Worm (Caenorhabditis elegans) whole organism, L4 larva: ENCODE results near the gene C17H12.12.

ENCODE experiments used
- F37D6.2 ChIP-seq: sonication (generic microtip); optimal IDR thresholded peaks from 2 replicates; lab custom pipeline; 2016; ENCODE audit warnings: mild to moderate bottlenecking, missing genetic modification characterization, missing compliant biosample characterization
- T20F7.1 ChIP-seq: fragments of 200-800 bp; sonication (Bioruptor generic); optimal IDR thresholded peaks from 2 replicates; lab custom pipeline; 2018; ENCODE audit warnings: mild to moderate bottlenecking, missing genetic modification characterization, missing compliant biosample characterization
- Y5F2A.4 ChIP-seq: fragments of 200-800 bp; sonication (Bioruptor generic); optimal IDR thresholded peaks from 2 replicates; lab custom pipeline; 2018; ENCODE audit warnings: mild to moderate bottlenecking, missing genetic modification characterization, missing compliant biosample characterization
- arid-1 ChIP-seq: fragments of 200-800 bp; sonication (Bioruptor generic); conservative IDR thresholded peaks from 2 replicates; pipeline ENCODE4 v1.3.6; 2022; ENCODE audit warnings: missing genetic modification reagents, missing genetic modification characterization, missing compliant biosample characterization
- ceh-20 ChIP-seq: fragments of 200-800 bp; sonication (Bioruptor generic); IDR thresholded peaks from 2 replicates; pipeline ENCODE4 v1.3.6; 2022; ENCODE audit warnings: missing genetic modification reagents, missing genetic modification characterization, missing compliant biosample characterization
- ceh-28 ChIP-seq: fragments of 150-350 bp; optimal IDR thresholded peaks from 2 replicates; lab custom pipeline; 2014; ENCODE audit warnings: missing biosample characterization, missing genetic modification reagents, missing genetic modification characterization
- ceh-44 ChIP-seq: fragments of 200-800 bp; sonication (Bioruptor generic); IDR thresholded peaks from 2 replicates; pipeline ENCODE4 v1.3.6; 2022; ENCODE audit warnings: missing genetic modification reagents, missing genetic modification characterization, missing compliant biosample characterization
- ceh-82 ChIP-seq: sonication (generic microtip); optimal IDR thresholded peaks from 2 replicates; lab custom pipeline; 2017; ENCODE audit warnings: missing biosample characterization, missing genetic modification characterization
- ces-1 ChIP-seq: fragments of 150-350 bp; sonication (generic microtip); optimal IDR thresholded peaks from 4 replicates; lab custom pipeline; 2014; ENCODE audit warnings: missing biosample characterization, missing genetic modification reagents, missing genetic modification characterization
- daf-12 ChIP-seq: fragments of 150-350 bp; optimal IDR thresholded peaks from 2 replicates; lab custom pipeline; 2014; ENCODE audit warnings: missing biosample characterization, missing genetic modification reagents, missing genetic modification characterization
- daf-16 ChIP-seq, 3 experiments: sonication (generic microtip); optimal IDR thresholded peaks; 2 replicates each; lab custom pipeline; 2016 to 2017; ENCODE audit warnings: missing genetic modification characterization in 3 of 3, missing genetic modification reagents in 3 of 3, mild to moderate bottlenecking in 2 of 3, missing compliant biosample characterization in 2 of 3, missing biosample characterization in 1 of 3, moderate library complexity in 1 of 3
- daf-19 ChIP-seq: fragments of 200-800 bp; sonication (Bioruptor generic); conservative IDR thresholded peaks from 2 replicates; pipeline ENCODE4 v1.3.6; 2022; ENCODE audit warnings: missing genetic modification characterization, missing compliant biosample characterization
- daf-8 ChIP-seq: fragments of 200-800 bp; sonication (Bioruptor generic); IDR thresholded peaks from 2 replicates; pipeline ENCODE4 v1.3.6; 2022; ENCODE audit warnings: missing genetic modification characterization, missing compliant biosample characterization
- dmd-6 ChIP-seq: fragments of 200-800 bp; sonication (Bioruptor generic); IDR thresholded peaks from 2 replicates; pipeline ENCODE4 v1.3.6; 2022; ENCODE audit warnings: missing genetic modification reagents, missing genetic modification characterization, missing compliant biosample characterization
- dpl-1 ChIP-seq: fragments of 150-350 bp; optimal IDR thresholded peaks from 2 replicates; lab custom pipeline; 2014; ENCODE audit warnings: missing biosample characterization, missing genetic modification reagents, missing genetic modification characterization
- dve-1 ChIP-seq: sonication (generic microtip); optimal IDR thresholded peaks from 2 replicates; lab custom pipeline; 2017; ENCODE audit warnings: antibody characterized with exemption, mild to moderate bottlenecking, missing genetic modification characterization, missing compliant biosample characterization; ENCODE audit not compliant: insufficient read depth
- egl-27 ChIP-seq: sonication (generic microtip); optimal IDR thresholded peaks from 3 replicates; lab custom pipeline; 2017; ENCODE audit warnings: missing biosample characterization, missing genetic modification reagents, missing genetic modification characterization
- egl-43 ChIP-seq: fragments of 200-800 bp; sonication (Bioruptor generic); IDR thresholded peaks from 2 replicates; pipeline ENCODE4 v1.3.6; 2022; ENCODE audit warnings: missing genetic modification reagents, missing genetic modification characterization, missing compliant biosample characterization
- fos-1 ChIP-seq: fragments of 150-350 bp; optimal IDR thresholded peaks from 2 replicates; lab custom pipeline; 2014; ENCODE audit warnings: missing biosample characterization, missing genetic modification characterization
- hlh-11 ChIP-seq: fragments of 200-800 bp; sonication (Bioruptor generic); optimal IDR thresholded peaks from 2 replicates; lab custom pipeline; 2018; ENCODE audit warnings: mild to moderate bottlenecking, missing genetic modification characterization, missing compliant biosample characterization
- hmg-1.1 ChIP-seq: fragments of 200-800 bp; sonication (Bioruptor generic); IDR thresholded peaks from 2 replicates; pipeline ENCODE4 v1.3.6; 2022; ENCODE audit warnings: missing genetic modification reagents, missing genetic modification characterization, missing compliant biosample characterization
- jun-1 ChIP-seq: fragments of 150-350 bp; optimal IDR thresholded peaks from 2 replicates; lab custom pipeline; 2014; ENCODE audit warnings: missing biosample characterization, missing genetic modification reagents, missing genetic modification characterization
- lin-1 ChIP-seq: fragments of 200-800 bp; sonication (Bioruptor generic); IDR thresholded peaks from 2 replicates; pipeline ENCODE4 v1.3.6; 2022; ENCODE audit warnings: missing genetic modification reagents, missing genetic modification characterization, missing compliant biosample characterization
- lin-13 ChIP-seq: fragments of 150-350 bp; optimal IDR thresholded peaks from 2 replicates; lab custom pipeline; 2014; ENCODE audit warnings: missing biosample characterization, missing genetic modification reagents, missing genetic modification characterization
- lin-38 ChIP-seq: fragments of 200-800 bp; sonication (Bioruptor generic); IDR thresholded peaks from 2 replicates; pipeline ENCODE4 v1.3.6; 2022; ENCODE audit warnings: missing genetic modification reagents, missing genetic modification characterization, missing compliant biosample characterization
- lsy-2 ChIP-seq, 2 experiments: fragments of 150-350 bp in 1 of 2; sonication (generic microtip) in 1 of 2; optimal IDR thresholded peaks; 2 replicates each; lab custom pipeline; 2014 to 2017; ENCODE audit warnings: missing biosample characterization in 2 of 2, missing genetic modification characterization in 2 of 2
- madf-9 ChIP-seq: fragments of 200-800 bp; sonication (Bioruptor generic); conservative IDR thresholded peaks from 2 replicates; pipeline ENCODE4 v1.3.6; 2022; ENCODE audit warnings: missing genetic modification reagents, missing genetic modification characterization, missing compliant biosample characterization
- mep-1 ChIP-seq: fragments of 150-350 bp; sonication (generic microtip); optimal IDR thresholded peaks from 3 replicates; lab custom pipeline; 2014; ENCODE audit warnings: missing biosample characterization, missing genetic modification characterization
- nhr-237 ChIP-seq: sonication (generic microtip); optimal IDR thresholded peaks from 2 replicates; lab custom pipeline; 2017; ENCODE audit warnings: missing biosample characterization, missing genetic modification characterization
- nhr-25 ChIP-seq: sonication (generic microtip); optimal IDR thresholded peaks from 2 replicates; lab custom pipeline; 2017; ENCODE audit warnings: missing genetic modification characterization, mild to moderate bottlenecking, missing compliant biosample characterization, antibody characterized with exemption, moderate library complexity, borderline replicate concordance; ENCODE audit not compliant: insufficient read depth
- nhr-28 ChIP-seq: fragments of 150-350 bp; optimal IDR thresholded peaks from 2 replicates; lab custom pipeline; 2014; ENCODE audit warnings: missing biosample characterization, missing genetic modification characterization
- nhr-42 ChIP-seq: fragments of 200-800 bp; sonication (Bioruptor generic); IDR thresholded peaks from 2 replicates; pipeline ENCODE4 v1.3.6; 2022; ENCODE audit warnings: missing genetic modification characterization, missing compliant biosample characterization
- php-3 ChIP-seq: fragments of 200-800 bp; sonication (Bioruptor generic); IDR thresholded peaks from 2 replicates; pipeline ENCODE4 v1.3.6; 2022; ENCODE audit warnings: missing genetic modification reagents, missing genetic modification characterization, missing compliant biosample characterization
- pqm-1 ChIP-seq: sonication (generic microtip); optimal IDR thresholded peaks from 2 replicates; lab custom pipeline; 2017; ENCODE audit warnings: missing biosample characterization, missing genetic modification characterization
- rbr-2 ChIP-seq: sonication (generic microtip); optimal IDR thresholded peaks from 2 replicates; lab custom pipeline; 2016; ENCODE audit warnings: missing genotype, missing genetic modification characterization, missing compliant biosample characterization
- sdz-12 ChIP-seq: fragments of 200-800 bp; sonication (Bioruptor generic); optimal IDR thresholded peaks from 2 replicates; lab custom pipeline; 2018; ENCODE audit warnings: mild to moderate bottlenecking, missing genetic modification characterization, missing compliant biosample characterization
- snpc-1.2 ChIP-seq: fragments of 200-800 bp; sonication (Bioruptor generic); IDR thresholded peaks from 2 replicates; pipeline ENCODE4 v1.3.6; 2022; ENCODE audit warnings: missing genetic modification reagents, missing genetic modification characterization, missing compliant biosample characterization
- spr-3 ChIP-seq: fragments of 200-800 bp; sonication (Bioruptor generic); optimal IDR thresholded peaks from 2 replicates; lab custom pipeline; 2018; ENCODE audit warnings: mild to moderate bottlenecking, missing genetic modification characterization, missing compliant biosample characterization
- tag-97 ChIP-seq: fragments of 200-800 bp; sonication (Bioruptor generic); IDR thresholded peaks from 2 replicates; pipeline ENCODE4 v1.3.6; 2022; ENCODE audit warnings: missing genetic modification characterization, missing compliant biosample characterization
- tra-1 ChIP-seq: fragments of 200-800 bp; sonication (Bioruptor generic); IDR thresholded peaks from 2 replicates; pipeline ENCODE4 v1.3.6; 2022; ENCODE audit warnings: missing genetic modification reagents, missing genetic modification characterization, missing compliant biosample characterization
- unc-39 ChIP-seq: sonication (generic microtip); optimal IDR thresholded peaks from 2 replicates; lab custom pipeline; 2017; ENCODE audit warnings: missing biosample characterization, missing genetic modification characterization
- unc-62 ChIP-seq, 3 experiments: fragments of 150-350 bp in 1 of 3; sonication (generic microtip); optimal IDR thresholded peaks in 2 of 3; peaks in 1 of 3; 1 replicate in 1 of 3; 2 replicates in 2 of 3; lab custom pipeline; 2014 to 2017; ENCODE audit warnings: missing biosample characterization in 3 of 3, missing genetic modification characterization in 3 of 3, missing genetic modification reagents in 3 of 3, missing genotype in 1 of 3
- zfp-2 ChIP-seq: sonication (generic microtip); optimal IDR thresholded peaks from 2 replicates; lab custom pipeline; 2016; ENCODE audit warnings: mild to moderate bottlenecking, missing genetic modification characterization, missing compliant biosample characterization
- ztf-11 ChIP-seq: fragments of 150-350 bp; optimal IDR thresholded peaks from 2 replicates; lab custom pipeline; 2014; ENCODE audit warnings: missing biosample characterization, missing genetic modification characterization
- ztf-7 ChIP-seq: fragments of 150-350 bp; optimal IDR thresholded peaks from 2 replicates; lab custom pipeline; 2014; ENCODE audit warnings: missing biosample characterization, missing genetic modification characterization

The C17H12.12 gene

ce11 chrIV:6829902-6830301 is 34.2 kb downstream of the C17H12.12 start, which contains the start of gene H20E11.1:
H20E11.1 (plus strand) TSS chrIV:6830145.
- TF ChIP-seq dve-1 (tag; lab: Kevin White, UChicago): peak; percentile 23
- no peak for TF ChIP-seq zfp-2
- no peak for TF ChIP-seq F37D6.2 (tag; lab: Kevin White, UChicago)
- TF ChIP-seq pqm-1: peak; percentile 67
- 0 out of 2 replicates have a peak, but pooled peaks have one; percentile 18 for TF ChIP-seq dmd-6 (GFP tag; lab: Robert Waterston, UW)
- peak in 1 of 2 experiments; percentile 70 for TF ChIP-seq unc-62 (GFP tag; optimal IDR thresholded peaks at IDR 0.05 in 1 of 2; lab: Kevin White, UChicago)
- TF ChIP-seq unc-62 (tag; optimal IDR thresholded peaks at IDR 0.05; lab: Kevin White, UChicago): no peak
- TF ChIP-seq spr-3 (GFP tag; lab: Kevin White, UChicago): no peak
- TF ChIP-seq nhr-237 (tag; lab: Kevin White, UChicago): no peak
- no peak for TF ChIP-seq daf-8
- no peak for TF ChIP-seq dpl-1 (GFP tag; lab: Kevin White, UChicago)
- TF ChIP-seq snpc-1.2 (GFP tag; lab: Robert Waterston, UW): no peak
- TF ChIP-seq T20F7.1 (GFP tag; lab: Kevin White, UChicago): no peak
- no peak for TF ChIP-seq fos-1 (tag; lab: Kevin White, UChicago)
- TF ChIP-seq lsy-2 (tag; optimal IDR thresholded peaks at IDR 0.05; lab: Kevin White, UChicago): no peak
- no peak for TF ChIP-seq arid-1 (GFP tag; lab: Robert Waterston, UW)
- no peak for TF ChIP-seq sdz-12 (GFP tag; lab: Kevin White, UChicago)
- no peak for TF ChIP-seq ztf-11 (tag; lab: Kevin White, UChicago)
- TF ChIP-seq egl-27 (tag; lab: Kevin White, UChicago): no peak
- no peak for TF ChIP-seq ztf-7 (tag; lab: Kevin White, UChicago)
- peak; percentile 36 for TF ChIP-seq nhr-28 (tag; lab: Kevin White, UChicago)
- TF ChIP-seq daf-16 (GFP tag; optimal IDR thresholded peaks at IDR 0.05; lab: Kevin White, UChicago): no peak
- peak; percentile 30 for TF ChIP-seq daf-16 (tag; optimal IDR thresholded peaks at IDR 0.05; lab: Kevin White, UChicago)
- peak; percentile 81; the same call in 1 of the 2 replicates for TF ChIP-seq php-3 (GFP tag; lab: Robert Waterston, UW)
- TF ChIP-seq nhr-25 (tag; lab: Kevin White, UChicago): no peak

DNA sequence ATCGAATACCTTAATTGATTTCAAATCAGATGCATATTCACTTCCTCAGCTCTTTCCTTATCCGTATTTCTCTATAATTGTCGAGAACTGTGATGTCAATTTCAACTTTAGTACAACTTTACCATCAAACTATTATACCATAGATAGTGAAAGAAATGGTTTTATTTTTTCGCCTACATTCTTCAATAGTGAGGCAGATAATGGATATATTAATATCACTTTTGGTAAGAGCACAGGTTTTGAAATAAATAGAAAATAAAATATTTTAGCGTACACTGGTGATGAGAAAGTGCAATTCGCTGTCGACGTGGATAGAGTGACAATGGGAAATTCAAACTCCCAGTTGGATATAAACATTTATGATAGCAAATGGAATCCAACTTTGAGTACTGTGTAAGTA is 36.5 kb downstream of the C17H12.12 start:
- TF ChIP-seq madf-9 (GFP tag; lab: Robert Waterston, UW) (no peak), zfp-2 (no peak), egl-43 (no peak), spr-3 (GFP tag; lab: Kevin White, UChicago) (no peak), unc-62 (GFP tag; optimal IDR thresholded peaks at IDR 0.05 in 1 of 2; lab: Kevin White, UChicago) (peak in 1 of 2 experiments; percentile 94), unc-62 (tag; optimal IDR thresholded peaks at IDR 0.05; lab: Kevin White, UChicago) (no peak), lin-38 (GFP tag; lab: Robert Waterston, UW) (no peak), jun-1 (tag; lab: Kevin White, UChicago) (no peak), ceh-28 (no peak), daf-19 (GFP tag; lab: Robert Waterston, UW) (no peak)

- TF ChIP-seq ceh-44 (GFP tag; lab: Robert Waterston, UW) (no peak), ceh-82 (tag; lab: Kevin White, UChicago) (no peak), lin-1 (GFP tag; lab: Robert Waterston, UW) (no peak), nhr-42 (GFP tag; lab: Robert Waterston, UW) (no peak), mep-1 (tag; lab: Kevin White, UChicago) (no peak), tag-97 (GFP tag; lab: Robert Waterston, UW) (no peak), tra-1 (GFP tag; lab: Robert Waterston, UW) (no peak), ceh-28 (no peak), lin-13 (GFP tag; lab: Kevin White, UChicago) (no peak), daf-16 (GFP tag; optimal IDR thresholded peaks at IDR 0.05; lab: Kevin White, UChicago) (no peak), daf-16 (tag; optimal IDR thresholded peaks at IDR 0.05; lab: Kevin White, UChicago) (no peak), daf-8 (no peak), daf-12 (tag; lab: Kevin White, UChicago) (no peak), Y5F2A.4 (GFP tag; lab: Kevin White, UChicago) (no peak), hlh-11 (tag; lab: Kevin White, UChicago) (peak; percentile 33), ces-1 (GFP tag; lab: Kevin White, UChicago) (no peak), php-3 (GFP tag; lab: Robert Waterston, UW) (0 out of 2 replicates have a peak, but pooled peaks have one; percentile 33), sdz-12 (GFP tag; lab: Kevin White, UChicago) (no peak), ceh-20 (GFP tag; lab: Robert Waterston, UW) (peak; percentile 61; the same call in 1 of the 2 replicates), rbr-2 (tag; lab: Kevin White, UChicago) (no peak), nhr-28 (tag; lab: Kevin White, UChicago) (peak; percentile 20), dpl-1 (GFP tag; lab: Kevin White, UChicago) (no peak), unc-39 (tag; lab: Kevin White, UChicago) (no peak), hmg-1.1 (GFP tag; lab: Robert Waterston, UW) (no peak)
Measured at ce11 chrIV:6833617-6834016, 37.9 kb downstream of the C17H12.12 start.
